Fruit fly (Drosophila melanogaster): ENCODE results near the gene CG42264.
A peak's percentile ranks its signal among the peaks of the same experiment; 100 is the strongest.

The CG42264 gene

dm6 chrX:5786559-5786958, 10.1 kb upstream of the CG42264 start (continued):
- TF ChIP-seq Deaf1 (tag; optimal IDR thresholded peaks at IDR 0.05) (no peak), CG16813 (GFP tag; IDR thresholded peaks at IDR 0.05; ENCODE audit: partially characterized antibody) (no peak), CG1233 (GFP tag; optimal IDR thresholded peaks at IDR 0.05) (no peak), pum (GFP tag; optimal IDR thresholded peaks at IDR 0.05) (no peak), luna (GFP tag; optimal IDR thresholded peaks at IDR 0.05) (no peak), gro (GFP tag; optimal IDR thresholded peaks at IDR 0.05) (no peak), D19B (GFP tag; optimal IDR thresholded peaks at IDR 0.05) (no peak), chn (GFP tag; optimal IDR thresholded peaks at IDR 0.05) (no peak), ro (GFP tag; IDR thresholded peaks at IDR 0.05) (no peak), stc (GFP tag; IDR thresholded peaks at IDR 0.05) (no peak), otp (GFP tag; IDR thresholded peaks at IDR 0.05) (no peak), sens-2 (GFP tag; IDR thresholded peaks at IDR 0.05) (no peak), Nf-YA (GFP tag; IDR thresholded peaks at IDR 0.05) (no peak), CG30431 (GFP tag; optimal IDR thresholded peaks at IDR 0.05) (no peak), Six4 (GFP tag; optimal IDR thresholded peaks at IDR 0.05) (no peak), fd96Cb (tag; optimal IDR thresholded peaks at IDR 0.05) (no peak), dimm (GFP tag; IDR thresholded peaks at IDR 0.05) (no peak), phol (tag; optimal IDR thresholded peaks at IDR 0.05) (no peak), vnd (GFP tag; IDR thresholded peaks at IDR 0.05; ENCODE audit: partially characterized antibody) (no peak), Usf (GFP tag; optimal IDR thresholded peaks at IDR 0.05) (no peak), ab (GFP tag; optimal IDR thresholded peaks at IDR 0.05) (no peak), CG2712 (tag; optimal IDR thresholded peaks at IDR 0.05) (peak; percentile 53), nau (GFP tag; optimal IDR thresholded peaks at IDR 0.05) (no peak), CG18262 (tag; optimal IDR thresholded peaks at IDR 0.05) (peak; percentile 58), z (GFP tag; IDR thresholded peaks at IDR 0.05) (no peak), Fer3 (tag; optimal IDR thresholded peaks at IDR 0.05) (no peak), Neu2 (GFP tag; optimal IDR thresholded peaks at IDR 0.05; ENCODE audit: borderline replicate concordance) (no peak), sens (GFP tag) (no peak), CG9215 (GFP tag; IDR thresholded peaks at IDR 0.05) (no peak), Sry-δ (GFP tag; optimal IDR thresholded peaks at IDR 0.05) (no peak), CG13775 (GFP tag; optimal IDR thresholded peaks at IDR 0.05) (no peak), CG8765 (GFP tag; IDR thresholded peaks at IDR 0.05) (no peak), Stat92E (GFP tag; optimal IDR thresholded peaks at IDR 0.05) (no peak), CG1529 (GFP tag; optimal IDR thresholded peaks at IDR 0.05) (peak; percentile 3), tap (tag; optimal IDR thresholded peaks at IDR 0.05) (no peak), Bdp1 (GFP tag; optimal IDR thresholded peaks at IDR 0.05) (no peak), Hr78 (GFP tag; optimal IDR thresholded peaks at IDR 0.05) (no peak), CG11093 (GFP tag; IDR thresholded peaks at IDR 0.05) (no peak), NC2β (GFP tag; optimal IDR thresholded peaks at IDR 0.05) (no peak), CG9609 (GFP tag; optimal IDR thresholded peaks at IDR 0.05) (no peak), CG5953 (GFP tag; IDR thresholded peaks at IDR 0.05) (0 out of 2 replicates have a peak, but pooled peaks have one; percentile 12), CG6689 (GFP tag; IDR thresholded peaks at IDR 0.05) (no peak), CG10431 (GFP tag; optimal IDR thresholded peaks at IDR 0.05) (no peak), CG6254 (GFP tag; optimal IDR thresholded peaks at IDR 0.05) (no peak), inv (GFP tag; IDR thresholded peaks at IDR 0.05; ENCODE audit: partially characterized antibody) (no peak), dati (GFP tag; IDR thresholded peaks at IDR 0.05) (no peak), Trl (optimal IDR thresholded peaks at IDR 0.05) (no peak), Trl (GFP tag; optimal IDR thresholded peaks at IDR 0.05) (no peak), Hand (GFP tag; optimal IDR thresholded peaks at IDR 0.05) (no peak), sr (GFP tag; IDR thresholded peaks at IDR 0.05) (no peak), gsb-n (tag; optimal IDR thresholded peaks at IDR 0.05) (no peak), HLH4C (GFP tag; IDR thresholded peaks at IDR 0.05; ENCODE audit: partially characterized antibody) (no peak), vvl (GFP tag; IDR thresholded peaks at IDR 0.05) (no peak)
